Worm (Caenorhabditis elegans): ENCODE data around the gene snet-1.

DNA sequence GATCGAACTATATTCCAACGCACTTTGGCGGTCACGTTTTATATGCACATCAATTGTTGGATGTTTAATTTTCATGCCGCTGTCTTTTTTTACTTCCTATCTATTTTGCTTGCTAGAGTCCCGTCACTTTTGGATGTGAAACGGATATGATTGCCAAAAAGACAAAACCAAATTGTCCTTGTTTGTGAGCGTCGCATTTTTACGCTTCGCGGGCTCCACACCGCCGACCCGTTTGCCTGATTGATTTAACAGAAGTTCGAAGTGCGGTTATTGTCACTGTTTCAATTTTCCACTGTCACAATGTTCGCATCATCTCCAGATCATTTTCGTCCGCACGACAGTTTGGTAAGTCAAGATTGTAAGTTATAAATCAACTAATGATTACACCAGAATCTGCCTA is 46.1 kb upstream of the snet-1 start, which contains the start of gene C01C4.2:
- TF ChIP-seq him-1 (tag; optimal IDR thresholded peaks at IDR 0.05) (no peak), W03F9.2 (tag; optimal IDR thresholded peaks at IDR 0.05) (no peak), dao-5 (tag; optimal IDR thresholded peaks at IDR 0.05) (no peak)

Measured in whole organism, L4/young adult.